Fruit fly (Drosophila melanogaster) whole organism, embryonic: ENCODE data around the gene Bcs1.

Experiments used
- Aef1 ChIP-seq: fragments of 200-800 bp; sonication (Bioruptor generic); IDR thresholded peaks from 3 replicates; pipeline ENCODE4 v1.3.6; 2022; ENCODE audit warnings: missing biosample characterization, missing genetic modification characterization
- Atf3 ChIP-seq: fragments of 200-800 bp; sonication (Bioruptor generic); optimal IDR thresholded peaks from 3 replicates; lab custom pipeline; 2016; ENCODE audit warnings: missing biosample characterization, missing genetic modification characterization
- BEAF-32 ChIP-seq: fragments of 200-800 bp; sonication (Bioruptor generic); optimal IDR thresholded peaks from 3 replicates; lab custom pipeline; 2017; ENCODE audit warnings: missing biosample characterization, missing genetic modification characterization, mild to moderate bottlenecking, moderate library complexity, missing genetic modification reagents
- CG10147 ChIP-seq: fragments of 200-800 bp; sonication (Bioruptor generic); optimal IDR thresholded peaks from 2 replicates; lab custom pipeline; 2019; ENCODE audit warnings: missing biosample characterization, mild to moderate bottlenecking, missing genetic modification characterization, moderate library complexity
- CG10267 ChIP-seq: fragments of 200-800 bp; sonication (Bioruptor generic); optimal IDR thresholded peaks from 2 replicates; lab custom pipeline; 2018; ENCODE audit warnings: missing biosample characterization, mild to moderate bottlenecking, missing genetic modification characterization, moderate library complexity
- CG12104 ChIP-seq: fragments of 200-800 bp; sonication (Bioruptor generic); optimal IDR thresholded peaks from 3 replicates; lab custom pipeline; 2016; ENCODE audit warnings: missing biosample characterization, missing genetic modification characterization
- CG15269 ChIP-seq: fragments of 200-800 bp; sonication (Bioruptor generic); optimal IDR thresholded peaks from 2 replicates; lab custom pipeline; 2018; ENCODE audit warnings: missing biosample characterization, mild to moderate bottlenecking, missing genetic modification characterization, moderate library complexity
- CG17385 ChIP-seq: fragments of 200-800 bp; sonication (Bioruptor generic); optimal IDR thresholded peaks from 3 replicates; lab custom pipeline; 2018; ENCODE audit warnings: missing biosample characterization, mild to moderate bottlenecking, missing genetic modification characterization
- CG1792 ChIP-seq: fragments of 200-800 bp; sonication (Bioruptor generic); optimal IDR thresholded peaks from 2 replicates; lab custom pipeline; 2016; ENCODE audit warnings: missing biosample characterization, missing genetic modification characterization
- CG18011 ChIP-seq: fragments of 200-800 bp; sonication (Bioruptor generic); optimal IDR thresholded peaks from 2 replicates; lab custom pipeline; 2017; ENCODE audit warnings: missing biosample characterization, missing genetic modification characterization, mild to moderate bottlenecking, moderate library complexity, missing genotype
- CG2120 ChIP-seq: fragments of 200-800 bp; sonication (Bioruptor generic); optimal IDR thresholded peaks from 3 replicates; lab custom pipeline; 2016; ENCODE audit warnings: missing biosample characterization, missing genetic modification characterization
- CG2712 ChIP-seq: fragments of 200-800 bp; optimal IDR thresholded peaks from 3 replicates; lab custom pipeline; 2019; ENCODE audit warnings: missing biosample characterization, mild to moderate bottlenecking, missing genetic modification characterization, moderate library complexity
- CG2889 ChIP-seq: fragments of 200-800 bp; sonication (Bioruptor generic); IDR thresholded peaks from 3 replicates; pipeline ENCODE4 v1.3.6; 2022; ENCODE audit warnings: missing biosample characterization, missing genetic modification characterization
- CG31365 ChIP-seq: fragments of 200-800 bp; sonication (Bioruptor generic); optimal IDR thresholded peaks from 2 replicates; lab custom pipeline; 2018; ENCODE audit warnings: missing biosample characterization, mild to moderate bottlenecking, missing genetic modification characterization
- CG3838 ChIP-seq: fragments of 200-800 bp; sonication (Bioruptor generic); optimal IDR thresholded peaks from 3 replicates; lab custom pipeline; 2016; ENCODE audit warnings: missing biosample characterization, missing genetic modification characterization
- CG4617 ChIP-seq: fragments of 200-800 bp; sonication (Bioruptor generic); optimal IDR thresholded peaks from 3 replicates; lab custom pipeline; 2016; ENCODE audit warnings: missing biosample characterization, missing genetic modification characterization, borderline replicate concordance
- CG4854 ChIP-seq: fragments of 200-800 bp; sonication (Bioruptor generic); optimal IDR thresholded peaks from 2 replicates; lab custom pipeline; 2016; ENCODE audit warnings: missing biosample characterization, missing genetic modification characterization, inconsistent platforms
- CG5180 ChIP-seq: fragments of 200-800 bp; sonication (Bioruptor generic); optimal IDR thresholded peaks from 3 replicates; lab custom pipeline; 2017; ENCODE audit warnings: missing biosample characterization, missing genetic modification characterization, mild to moderate bottlenecking, moderate library complexity, missing genetic modification reagents
- CG7556 ChIP-seq: fragments of 200-800 bp; sonication (Bioruptor generic); optimal IDR thresholded peaks from 2 replicates; lab custom pipeline; 2017; ENCODE audit warnings: missing biosample characterization, mild to moderate bottlenecking, missing genetic modification characterization
- CG7928 ChIP-seq: fragments of 200-800 bp; sonication (Bioruptor generic); optimal IDR thresholded peaks from 2 replicates; lab custom pipeline; 2017; ENCODE audit warnings: missing biosample characterization, mild to moderate bottlenecking, missing genetic modification characterization
- CG8290 ChIP-seq, 3 experiments: fragments of 200-800 bp; sonication (Bioruptor generic); optimal IDR thresholded peaks; 2 replicates each; lab custom pipeline; 2016 to 2019; ENCODE audit warnings: missing biosample characterization in 3 of 3, missing genetic modification characterization in 3 of 3, mild to moderate bottlenecking in 2 of 3, moderate library complexity in 1 of 3
- CHES-1-like ChIP-seq: fragments of 200-800 bp; sonication (Bioruptor generic); optimal IDR thresholded peaks from 2 replicates; lab custom pipeline; 2016; ENCODE audit warnings: missing biosample characterization, missing genetic modification characterization
- Camta ChIP-seq: fragments of 200-800 bp; sonication (Bioruptor generic); optimal IDR thresholded peaks from 2 replicates; lab custom pipeline; 2016; ENCODE audit warnings: missing biosample characterization, missing genetic modification characterization
- CoRest ChIP-seq: fragments of 200-800 bp; sonication (Bioruptor generic); optimal IDR thresholded peaks from 3 replicates; lab custom pipeline; 2018; ENCODE audit warnings: missing biosample characterization, mild to moderate bottlenecking, missing genetic modification characterization, moderate library complexity
- Dbx ChIP-seq: fragments of 200-800 bp; sonication (Bioruptor generic); IDR thresholded peaks from 3 replicates; pipeline ENCODE4 v1.3.6; 2022; ENCODE audit warnings: missing biosample characterization, missing genetic modification characterization
- Drgx ChIP-seq: fragments of 200-800 bp; sonication (Bioruptor generic); IDR thresholded peaks from 2 replicates; pipeline ENCODE4 v1.3.6; 2022; ENCODE audit warnings: missing biosample characterization, missing genetic modification characterization
- E2f2 ChIP-seq: fragments of 200-800 bp; sonication (Bioruptor generic); IDR thresholded peaks from 2 replicates; pipeline ENCODE4 v1.3.6; 2022; ENCODE audit warnings: missing biosample characterization, missing genetic modification characterization
- PHDP ChIP-seq: fragments of 200-800 bp; sonication (Bioruptor generic); optimal IDR thresholded peaks from 3 replicates; lab custom pipeline; 2018; ENCODE audit warnings: missing biosample characterization, mild to moderate bottlenecking, missing genetic modification characterization, moderate library complexity
- Rfx ChIP-seq: fragments of 200-800 bp; sonication (Bioruptor generic); IDR thresholded peaks from 2 replicates; pipeline ENCODE4 v1.3.6; 2022; ENCODE audit warnings: missing biosample characterization, missing genetic modification characterization
- chif ChIP-seq, 2 experiments: fragments of 200-800 bp; sonication (Bioruptor generic); optimal IDR thresholded peaks; 3 replicates each; lab custom pipeline; 2016; ENCODE audit warnings: missing biosample characterization in 2 of 2, missing genetic modification characterization in 2 of 2
- crp ChIP-seq, 2 experiments: fragments of 200-800 bp; sonication (Bioruptor generic); optimal IDR thresholded peaks; 2 replicates in 1 of 2; 3 replicates in 1 of 2; lab custom pipeline; 2017; ENCODE audit warnings: missing biosample characterization in 2 of 2, missing genetic modification characterization in 2 of 2, mild to moderate bottlenecking in 1 of 2, moderate library complexity in 1 of 2
- da ChIP-seq: fragments of 200-800 bp; sonication (Bioruptor generic); optimal IDR thresholded peaks from 2 replicates; lab custom pipeline; 2016; ENCODE audit warnings: missing biosample characterization, missing genetic modification characterization
- eve ChIP-seq, 2 experiments: fragments of >200 bp; optimal IDR thresholded peaks; 2 replicates each; lab custom pipeline; 2017; ENCODE audit warnings: missing biosample characterization in 2 of 2, missing genetic modification characterization in 2 of 2
- ewg ChIP-seq: fragments of 200-800 bp; sonication (Bioruptor generic); optimal IDR thresholded peaks from 3 replicates; lab custom pipeline; 2017; ENCODE audit warnings: mild to moderate bottlenecking, missing biosample characterization, missing genetic modification reagents, missing genetic modification characterization
- exex ChIP-seq: fragments of 200-800 bp; sonication (Bioruptor generic); optimal IDR thresholded peaks from 4 replicates; lab custom pipeline; 2018; ENCODE audit warnings: missing biosample characterization, mild to moderate bottlenecking, missing genetic modification characterization, moderate library complexity
- gce ChIP-seq: fragments of 200-800 bp; sonication (Bioruptor generic); IDR thresholded peaks from 3 replicates; pipeline ENCODE4 v1.3.6; 2022; ENCODE audit warnings: missing biosample characterization, missing genetic modification characterization
- grau ChIP-seq: fragments of 200-800 bp; optimal IDR thresholded peaks from 3 replicates; lab custom pipeline; 2019; ENCODE audit warnings: missing biosample characterization, mild to moderate bottlenecking, missing genetic modification characterization, moderate library complexity
- her ChIP-seq: fragments of 200-800 bp; sonication (Bioruptor generic); optimal IDR thresholded peaks from 2 replicates; lab custom pipeline; 2016; ENCODE audit warnings: missing biosample characterization, missing genetic modification characterization
- ind ChIP-seq: fragments of 200-800 bp; sonication (Bioruptor generic); optimal IDR thresholded peaks from 3 replicates; lab custom pipeline; 2016; ENCODE audit warnings: missing biosample characterization, missing genetic modification characterization
- mam ChIP-seq: fragments of 200-800 bp; sonication (Bioruptor generic); optimal IDR thresholded peaks from 3 replicates; lab custom pipeline; 2016; ENCODE audit warnings: missing biosample characterization, missing genetic modification characterization
- nau ChIP-seq: fragments of 200-800 bp; sonication (Bioruptor generic); optimal IDR thresholded peaks from 3 replicates; lab custom pipeline; 2017; ENCODE audit warnings: missing biosample characterization, mild to moderate bottlenecking, missing genetic modification characterization, missing genetic modification reagents
- nerfin-1 ChIP-seq: fragments of 200-800 bp; sonication (Bioruptor generic); optimal IDR thresholded peaks from 3 replicates; lab custom pipeline; 2019; ENCODE audit warnings: missing biosample characterization, mild to moderate bottlenecking, missing genetic modification characterization, moderate library complexity
- rib ChIP-seq: fragments of 200-800 bp; sonication (Bioruptor generic); IDR thresholded peaks from 2 replicates; pipeline ENCODE4 v1.3.6; 2022; ENCODE audit warnings: missing biosample characterization, missing genetic modification characterization
- shn ChIP-seq: fragments of 200-800 bp; sonication (Bioruptor generic); optimal IDR thresholded peaks from 3 replicates; lab custom pipeline; 2016; ENCODE audit warnings: missing biosample characterization, missing genetic modification characterization
- slbo ChIP-seq: fragments of 200-800 bp; sonication (Bioruptor generic); IDR thresholded peaks from 2 replicates; pipeline ENCODE4 v1.3.6; 2022; ENCODE audit warnings: missing biosample characterization, missing genetic modification characterization
- so ChIP-seq: fragments of 200-800 bp; sonication (Bioruptor generic); IDR thresholded peaks from 3 replicates; pipeline ENCODE4 v1.3.6; 2022; ENCODE audit warnings: missing biosample characterization, missing genetic modification characterization
- tna ChIP-seq: fragments of 200-800 bp; sonication (Bioruptor generic); IDR thresholded peaks from 2 replicates; pipeline ENCODE4 v1.3.6; 2022; ENCODE audit warnings: missing biosample characterization, missing genetic modification characterization; ENCODE audit not compliant: partially characterized antibody
- vnd ChIP-seq: fragments of 200-800 bp; sonication (Bioruptor generic); IDR thresholded peaks from 3 replicates; pipeline ENCODE4 v1.3.6; 2022; ENCODE audit warnings: missing biosample characterization, missing genetic modification characterization; ENCODE audit not compliant: partially characterized antibody
- zf30C ChIP-seq: fragments of 200-800 bp; sonication (Bioruptor generic); optimal IDR thresholded peaks from 3 replicates; lab custom pipeline; 2018; ENCODE audit warnings: missing biosample characterization, mild to moderate bottlenecking, missing genetic modification characterization

Gene Bcs1

dm6 chr2L:10231092-10231494 lies 8.6 kb downstream of the Bcs1 start (continued):
- TF ChIP-seq Aef1 (no peak), shn (GFP tag; lab: Kevin White, UChicago) (peak; percentile 40), CG4854 (GFP tag; lab: Kevin White, UChicago) (no peak), zf30C (GFP tag; lab: Kevin White, UChicago) (peak; percentile 91), CG1792 (peak; percentile 11), Camta (GFP tag; lab: Kevin White, UChicago) (peak; percentile 27), nerfin-1 (tag; lab: Kevin White, UChicago) (peak; percentile 60), ind (GFP tag; lab: Kevin White, UChicago) (peak; percentile 36), CoRest (peak; percentile 4), exex (tag; lab: Kevin White, UChicago) (peak; percentile 32), CG7928 (GFP tag; lab: Kevin White, UChicago) (no peak), tna (GFP tag; lab: Robert Waterston, UW) (no peak), CG10267 (tag; lab: Kevin White, UChicago) (no peak), grau (tag; lab: Kevin White, UChicago) (peak; percentile 31), CG8290 (GFP tag; optimal IDR thresholded peaks at IDR 0.05; lab: Kevin White, UChicago) (no peak), CG8290 (tag; optimal IDR thresholded peaks at IDR 0.05; lab: Kevin White, UChicago) (peak in 1 of 2 experiments; percentile 57), CG10147 (GFP tag; lab: Kevin White, UChicago) (peak; percentile 4), CHES-1-like (peak; percentile 19), PHDP (tag; lab: Kevin White, UChicago) (peak; percentile 47), CG7556 (GFP tag; lab: Kevin White, UChicago) (peak; percentile 9), mam (GFP tag; lab: Kevin White, UChicago) (peak; percentile 54), ewg (GFP tag; lab: Kevin White, UChicago) (no peak), chif (GFP tag; optimal IDR thresholded peaks at IDR 0.05; lab: Kevin White, UChicago) (peak in 1 of 2 experiments; percentile 11), Drgx (GFP tag; lab: Robert Waterston, UW) (peak; percentile 44), Atf3 (peak; percentile 2), Rfx (GFP tag; lab: Robert Waterston, UW) (peak; percentile 62; the same call in 1 of the 2 replicates), nau (peak; percentile 42), rib (GFP tag; lab: Robert Waterston, UW) (0 out of 2 replicates have a peak, but pooled peaks have one; percentile 58), da (GFP tag; lab: Kevin White, UChicago) (no peak), slbo (GFP tag; lab: Robert Waterston, UW) (peak; percentile 42; the same call in 1 of the 2 replicates), CG4617 (peak; percentile 47), Dbx (GFP tag; lab: Robert Waterston, UW) (0 out of 3 replicates have a peak, but pooled peaks have one; percentile 51), CG2712 (tag; lab: Kevin White, UChicago) (peak; percentile 6), vnd (GFP tag; lab: Robert Waterston, UW) (no peak), gce (GFP tag; lab: Robert Waterston, UW) (no peak), CG12104 (peak; percentile 8), CG5180 (GFP tag; lab: Kevin White, UChicago) (peak; percentile 18), CG2889 (no peak), her (GFP tag; lab: Kevin White, UChicago) (peak; percentile 14), CG17385 (GFP tag; lab: Kevin White, UChicago) (peak; percentile 19), CG18011 (no peak), CG2120 (GFP tag; lab: Kevin White, UChicago) (peak; percentile 42), CG31365 (tag; lab: Kevin White, UChicago) (no peak), CG15269 (peak; percentile 9), BEAF-32 (GFP tag; lab: Kevin White, UChicago) (no peak), CG3838 (GFP tag; lab: Kevin White, UChicago) (no peak), E2f2 (GFP tag; lab: Robert Waterston, UW) (peak; percentile 21; the same call in 1 of the 2 replicates), eve (GFP tag; optimal IDR thresholded peaks at IDR 0.05; lab: Kevin White, UChicago) (peak in 1 of 2 experiments; percentile 87), crp (GFP tag; optimal IDR thresholded peaks at IDR 0.05; lab: Kevin White, UChicago) (no peak), so (GFP tag; lab: Robert Waterston, UW) (0 out of 3 replicates have a peak, but pooled peaks have one; percentile 25)
